Worm (Caenorhabditis elegans) whole organism, L1 larva: Measurements from ENCODE around the gene srg-41.

Source experiments
- fkh-10 ChIP-seq: sonication (generic microtip); optimal IDR thresholded peaks from 2 replicates; lab custom pipeline; 2017; ENCODE audit warnings: missing biosample characterization, missing genetic modification reagents, missing genetic modification characterization
- nhr-76 ChIP-seq: sonication (generic microtip); optimal IDR thresholded peaks from 2 replicates; lab custom pipeline; 2017; ENCODE audit warnings: missing biosample characterization, missing genetic modification characterization

DNA sequence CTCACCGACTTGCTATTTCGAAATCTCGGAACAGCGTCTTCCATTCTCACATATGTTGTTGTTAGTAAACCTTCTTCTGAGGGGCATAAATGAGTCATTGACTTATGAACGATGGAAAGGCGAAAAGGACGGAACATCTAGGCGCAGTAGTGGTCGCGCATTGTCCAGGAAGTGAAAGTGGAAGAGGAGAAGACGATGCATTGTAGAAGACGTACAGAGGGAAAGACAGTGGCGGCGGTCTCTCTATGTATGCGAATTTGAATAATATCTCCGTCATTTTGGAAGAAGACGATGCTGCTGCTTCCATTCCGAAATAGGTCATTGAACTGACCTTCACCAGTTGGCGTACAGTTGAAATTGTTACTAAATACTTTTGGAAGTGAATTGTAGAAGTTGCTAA lies 36.4 kb upstream of the srg-41 start:
- TF ChIP-seq nhr-76 (tag; lab: Kevin White, UChicago) (no peak), fkh-10 (GFP tag; lab: Kevin White, UChicago) (no peak)
